Fruit fly (Drosophila melanogaster) whole organism, wandering third instar larva: ENCODE measurements around the gene CG18549.

Experiments
- CG9705 ChIP-seq: fragments of 200-800 bp; sonication (Bioruptor generic); optimal IDR thresholded peaks from 2 replicates; lab custom pipeline; 2018; ENCODE audit warnings: missing biosample characterization, mild to moderate bottlenecking, missing genetic modification characterization
- CrebA ChIP-seq: fragments of 200-800 bp; sonication (Bioruptor generic); optimal IDR thresholded peaks from 2 replicates; lab custom pipeline; 2016; ENCODE audit warnings: missing biosample characterization, mild to moderate bottlenecking, missing genetic modification characterization, borderline replicate concordance
- Dif ChIP-seq: fragments of 200-275, 200-300 bp; sonication (Bioruptor generic); optimal IDR thresholded peaks from 2 replicates; lab custom pipeline; 2018; ENCODE audit warnings: missing biosample characterization, missing genetic modification characterization; ENCODE audit not compliant: partially characterized antibody
- HLH106 ChIP-seq: fragments of 200-800 bp; optimal IDR thresholded peaks from 3 replicates; lab custom pipeline; 2019; ENCODE audit warnings: missing biosample characterization, mild to moderate bottlenecking, missing genetic modification characterization, moderate library complexity
- Hr78 ChIP-seq: fragments of >200 bp; optimal IDR thresholded peaks from 2 replicates; lab custom pipeline; 2017; ENCODE audit warnings: missing biosample characterization, missing genetic modification characterization
- Hr83 ChIP-seq: fragments of 200-300 bp; sonication (Bioruptor generic); optimal IDR thresholded peaks from 2 replicates; lab custom pipeline; 2016; ENCODE audit warnings: missing biosample characterization, mild to moderate bottlenecking, missing genetic modification characterization, moderate library complexity; ENCODE audit not compliant: poor library complexity, severe bottlenecking
- Jra ChIP-seq: sonication (Bioruptor generic); optimal IDR thresholded peaks from 2 replicates; lab custom pipeline; 2016; ENCODE audit warnings: missing biosample characterization, missing genetic modification characterization
- Mio ChIP-seq: sonication (Bioruptor generic); optimal IDR thresholded peaks from 2 replicates; lab custom pipeline; 2016; ENCODE audit warnings: missing biosample characterization, missing genetic modification characterization
- Myc ChIP-seq: fragments of >200 bp; optimal IDR thresholded peaks from 2 replicates; lab custom pipeline; 2017
- N ChIP-seq: fragments of >200 bp; optimal IDR thresholded peaks from 2 replicates; lab custom pipeline; 2018; ENCODE audit warnings: missing biosample characterization, missing external identifiers, missing genetic modification characterization
- OdsH ChIP-seq: fragments of 200-800 bp; sonication (Bioruptor generic); optimal IDR thresholded peaks from 2 replicates; lab custom pipeline; 2016; ENCODE audit warnings: missing biosample characterization, mild to moderate bottlenecking, missing genetic modification characterization
- Rel ChIP-seq, 2 experiments: fragments of 200-800 bp; sonication (Bioruptor generic) in 1 of 2; optimal IDR thresholded peaks; 2 replicates in 1 of 2; 3 replicates in 1 of 2; lab custom pipeline; 2016 to 2019; ENCODE audit warnings: mild to moderate bottlenecking in 2 of 2, missing biosample characterization in 2 of 2, missing genetic modification characterization in 2 of 2, moderate library complexity in 1 of 2
- Sp1 ChIP-seq: fragments of 200-800 bp; sonication (Bioruptor generic); optimal IDR thresholded peaks from 3 replicates; lab custom pipeline; 2019; ENCODE audit warnings: missing biosample characterization, mild to moderate bottlenecking, missing genetic modification characterization, moderate library complexity
- br ChIP-seq: fragments of 200-800 bp; sonication (Bioruptor generic); optimal IDR thresholded peaks from 2 replicates; lab custom pipeline; 2016; ENCODE audit warnings: missing biosample characterization, missing genetic modification characterization
- brk ChIP-seq: fragments of 200-800 bp; sonication (Bioruptor generic); optimal IDR thresholded peaks from 2 replicates; lab custom pipeline; 2016; ENCODE audit warnings: missing biosample characterization, mild to moderate bottlenecking, missing genetic modification characterization
- dsf ChIP-seq: sonication (Bioruptor generic); optimal IDR thresholded peaks from 2 replicates; lab custom pipeline; 2016; ENCODE audit warnings: missing biosample characterization, missing genetic modification characterization, borderline replicate concordance
- ey ChIP-seq: fragments of 200-800 bp; sonication (Bioruptor generic); optimal IDR thresholded peaks from 2 replicates; lab custom pipeline; 2016; ENCODE audit warnings: missing biosample characterization, missing genetic modification characterization
- foxo ChIP-seq, 2 experiments: fragments of 200-800 bp; sonication (Bioruptor generic); optimal IDR thresholded peaks; 2 replicates in 1 of 2; 3 replicates in 1 of 2; lab custom pipeline; 2016 to 2017; ENCODE audit warnings: missing biosample characterization in 2 of 2, missing genetic modification characterization in 2 of 2
- fru ChIP-seq: fragments of 200-800 bp; sonication (Bioruptor generic); optimal IDR thresholded peaks from 3 replicates; lab custom pipeline; 2016; ENCODE audit warnings: missing biosample characterization, mild to moderate bottlenecking, missing genetic modification characterization
- h ChIP-seq: fragments of 200-800 bp; sonication (Bioruptor generic); optimal IDR thresholded peaks from 3 replicates; lab custom pipeline; 2016; ENCODE audit warnings: missing biosample characterization, mild to moderate bottlenecking, missing genetic modification characterization
- lola ChIP-seq: fragments of >200 bp; optimal IDR thresholded peaks from 2 replicates; lab custom pipeline; 2017; ENCODE audit warnings: missing biosample characterization, missing genetic modification characterization
- psq ChIP-seq: fragments of 200-800 bp; sonication (Bioruptor generic); optimal IDR thresholded peaks from 3 replicates; lab custom pipeline; 2017; ENCODE audit warnings: missing biosample characterization, mild to moderate bottlenecking, missing genetic modification characterization, moderate library complexity
- rgr ChIP-seq: fragments of 200-800 bp; sonication (Bioruptor generic); optimal IDR thresholded peaks from 3 replicates; lab custom pipeline; 2016; ENCODE audit warnings: missing biosample characterization, mild to moderate bottlenecking, missing genetic modification characterization
- sage ChIP-seq: fragments of 200-800 bp; sonication (Bioruptor generic); optimal IDR thresholded peaks from 2 replicates; lab custom pipeline; 2016; ENCODE audit warnings: missing biosample characterization, mild to moderate bottlenecking, missing genetic modification characterization
- sv ChIP-seq: fragments of 200-800 bp; sonication (Bioruptor generic); optimal IDR thresholded peaks from 3 replicates; lab custom pipeline; 2016; ENCODE audit warnings: missing biosample characterization, missing genetic modification characterization
- usp ChIP-seq: fragments of >200 bp; optimal IDR thresholded peaks from 2 replicates; lab custom pipeline; 2017; ENCODE audit warnings: missing biosample characterization, missing genetic modification characterization
- woc ChIP-seq: sonication (Bioruptor generic); optimal IDR thresholded peaks from 2 replicates; lab custom pipeline; 2016; ENCODE audit warnings: missing biosample characterization, mild to moderate bottlenecking, missing genetic modification characterization

CG18549 gene

dm6 chr3R:12406235-12407196, 42.6 kb upstream of the CG18549 start, which contains the start of gene CG5167:
TSS of gene CG5167 (plus strand) at chr3R:12406532.
- TF ChIP-seq N (no peak), woc (peak; percentile 48), Sp1 (GFP tag; lab: Kevin White, UChicago) (peak; percentile 58), Rel (GFP tag; optimal IDR thresholded peaks at IDR 0.05; lab: Kevin White, UChicago) (no peak), Rel (tag; optimal IDR thresholded peaks at IDR 0.05; lab: Kevin White, UChicago) (peak; percentile 5), HLH106 (tag; lab: Kevin White, UChicago) (peak; percentile 45), CG9705 (GFP tag; lab: Kevin White, UChicago) (peak; percentile 14), foxo (GFP tag; optimal IDR thresholded peaks at IDR 0.05; lab: Kevin White, UChicago) (peak in 1 of 2 experiments; percentile 67), rgr (GFP tag; lab: Kevin White, UChicago) (peak; percentile 69), Mio (GFP tag; lab: Kevin White, UChicago) (no peak), psq (GFP tag; lab: Kevin White, UChicago) (peak; percentile 54), sv (GFP tag; lab: Kevin White, UChicago) (no peak), ey (GFP tag; lab: Kevin White, UChicago) (peak; percentile 43), OdsH (peak; percentile 53), fru (GFP tag; lab: Kevin White, UChicago) (peak; percentile 82), CrebA (no peak), br (GFP tag; lab: Kevin White, UChicago) (peak; percentile 52), h (GFP tag; lab: Kevin White, UChicago) (peak; percentile 58), lola (GFP tag; lab: Kevin White, UChicago) (no peak)
- TF ChIP-seq, all 38 proteins: peak for 13

- TF ChIP-seq fru (GFP tag; lab: Kevin White, UChicago) (peak; percentile 17), Rel (GFP tag; optimal IDR thresholded peaks at IDR 0.05; lab: Kevin White, UChicago) (no peak), Rel (tag; optimal IDR thresholded peaks at IDR 0.05; lab: Kevin White, UChicago) (peak; percentile 27), psq (GFP tag; lab: Kevin White, UChicago) (no peak), Myc (lab: Kevin White, UChicago) (no peak), woc (no peak), HLH106 (tag; lab: Kevin White, UChicago) (peak; percentile 7), brk (GFP tag; lab: Kevin White, UChicago) (no peak), Sp1 (GFP tag; lab: Kevin White, UChicago) (peak; percentile 22)
Observed at dm6 chr3R:12408160-12408559, 40.9 kb upstream of the CG18549 start, which contains the start of gene CG5196. TSS of gene CG5196 (plus strand) at chr3R:12408316.

- no peak for TF ChIP-seq Dif (GFP tag; lab: Kevin White, UChicago)
- no peak for TF ChIP-seq Jra (GFP tag; lab: Kevin White, UChicago)
- no peak for TF ChIP-seq Mio (GFP tag; lab: Kevin White, UChicago)
- no peak for TF ChIP-seq Hr78 (GFP tag; lab: Kevin White, UChicago)
- TF ChIP-seq Sp1 (GFP tag; lab: Kevin White, UChicago), result no peak
- no peak for TF ChIP-seq Myc (lab: Kevin White, UChicago)
- no peak for TF ChIP-seq CrebA
- no peak for TF ChIP-seq usp (GFP tag; lab: Kevin White, UChicago)
Observed at dm6 chr3R:12411449-12411848, 37.6 kb upstream of the CG18549 start.

- TF ChIP-seq Rel (GFP tag; optimal IDR thresholded peaks at IDR 0.05; lab: Kevin White, UChicago), result no peak
- peak; percentile 83 for TF ChIP-seq Rel (tag; optimal IDR thresholded peaks at IDR 0.05; lab: Kevin White, UChicago)
- no peak for TF ChIP-seq dsf (GFP tag; lab: Kevin White, UChicago)
- TF ChIP-seq Sp1 (GFP tag; lab: Kevin White, UChicago), result peak; percentile 26
- peak; percentile 4 for TF ChIP-seq psq (GFP tag; lab: Kevin White, UChicago)
Observed at dm6 chr3R:12413274-12413958, 35.7 kb upstream of the CG18549 start, which contains the start of the genes Dip-C and pps. TSS of gene Dip-C (minus strand) at chr3R:12413759. TSS of gene pps (plus strand) at chr3R:12413828.

- peak; percentile 56 for TF ChIP-seq Hr83 (GFP tag; lab: Kevin White, UChicago)
- no peak for TF ChIP-seq sage (GFP tag; lab: Kevin White, UChicago)
Observed at dm6 chr3R:12422379-12422975, 26.6 kb upstream of the CG18549 start, which contains the start of the genes Scgbeta and CG17202. TSS of gene Scgbeta (minus strand) at chr3R:12422429. TSS of gene CG17202 (plus strand) at chr3R:12422768.
